Worm (Caenorhabditis elegans) whole organism, early embryonic: ENCODE measurements around the gene wsp-1.

Experiments used
- B0310.2 ChIP-seq: sonication (generic microtip); optimal IDR thresholded peaks from 2 replicates; lab custom pipeline; 2016; ENCODE audit warnings: mild to moderate bottlenecking, missing genetic modification characterization, missing compliant biosample characterization
- ama-1 ChIP-seq: fragments of 150-350 bp; optimal IDR thresholded peaks from 2 replicates; lab custom pipeline; 2014
- ceh-13 ChIP-seq: fragments of 200-800 bp; sonication (Bioruptor generic); optimal IDR thresholded peaks from 2 replicates; lab custom pipeline; 2018; ENCODE audit warnings: mild to moderate bottlenecking, missing genetic modification characterization, missing compliant biosample characterization
- hmbx-1 ChIP-seq: sonication (generic microtip); optimal IDR thresholded peaks from 2 replicates; lab custom pipeline; 2016; ENCODE audit warnings: mild to moderate bottlenecking, missing genetic modification characterization, missing compliant biosample characterization

ce11 chrIV:8236502-8236901 is 37.8 kb upstream of the wsp-1 start, which contains the start of gene nhr-66:
- TF ChIP-seq ama-1 (lab: Kevin White, UChicago) (no peak), hmbx-1 (no peak), B0310.2 (tag; lab: Kevin White, UChicago) (no peak), ceh-13 (GFP tag; lab: Kevin White, UChicago) (no peak)
